Fruit fly (Drosophila melanogaster) whole organism, embryonic: ENCODE data around the gene CG17177.

Source experiments
- Asciz ChIP-seq: fragments of 200-800 bp; sonication (Bioruptor generic); optimal IDR thresholded peaks from 2 replicates; lab custom pipeline; 2017; ENCODE audit warnings: missing biosample characterization, mild to moderate bottlenecking, missing genetic modification characterization, missing genetic modification reagents
- BEAF-32 ChIP-seq: fragments of 200-800 bp; sonication (Bioruptor generic); optimal IDR thresholded peaks from 3 replicates; lab custom pipeline; 2017; ENCODE audit warnings: missing biosample characterization, missing genetic modification characterization, mild to moderate bottlenecking, moderate library complexity, missing genetic modification reagents
- Bteb2 ChIP-seq: fragments of 200-800 bp; sonication (Bioruptor generic); optimal IDR thresholded peaks from 2 replicates; lab custom pipeline; 2016; ENCODE audit warnings: missing biosample characterization, missing genetic modification characterization
- CG10959 ChIP-seq: fragments of 200-800 bp; sonication (Bioruptor generic); IDR thresholded peaks from 2 replicates; pipeline ENCODE4 v1.3.6; 2022; ENCODE audit warnings: missing biosample characterization, missing genetic modification characterization
- CG10979 ChIP-seq: fragments of 200-800 bp; sonication (Bioruptor generic); optimal IDR thresholded peaks from 2 replicates; lab custom pipeline; 2018; ENCODE audit warnings: missing biosample characterization, mild to moderate bottlenecking, missing genetic modification characterization, moderate library complexity
- CG11398 ChIP-seq: fragments of 200-800 bp; sonication (Bioruptor generic); optimal IDR thresholded peaks from 2 replicates; lab custom pipeline; 2016; ENCODE audit warnings: missing biosample characterization, missing genetic modification characterization
- CG12071 ChIP-seq: fragments of 200-800 bp; sonication (Bioruptor generic); optimal IDR thresholded peaks from 3 replicates; lab custom pipeline; 2018; ENCODE audit warnings: missing biosample characterization, mild to moderate bottlenecking, missing genetic modification characterization
- CG12744 ChIP-seq: fragments of 200-800 bp; sonication (Bioruptor generic); optimal IDR thresholded peaks from 2 replicates; lab custom pipeline; 2016; ENCODE audit warnings: missing biosample characterization, missing genetic modification characterization
- CG12942 ChIP-seq: fragments of 200-800 bp; sonication (Bioruptor generic); optimal IDR thresholded peaks from 3 replicates; lab custom pipeline; 2016; ENCODE audit warnings: missing biosample characterization, missing genetic modification characterization
- CG15601 ChIP-seq: fragments of 200-800 bp; sonication (Bioruptor generic); optimal IDR thresholded peaks from 3 replicates; lab custom pipeline; 2019; ENCODE audit warnings: missing biosample characterization, mild to moderate bottlenecking, missing genetic modification characterization, moderate library complexity
- CG30403 ChIP-seq: fragments of 200-800 bp; sonication (Bioruptor generic); optimal IDR thresholded peaks from 3 replicates; lab custom pipeline; 2016; ENCODE audit warnings: missing biosample characterization, missing genetic modification characterization
- CG30431 ChIP-seq: fragments of 200-800 bp; sonication (Bioruptor generic); optimal IDR thresholded peaks from 2 replicates; lab custom pipeline; 2017; ENCODE audit warnings: missing biosample characterization, missing genetic modification characterization
- CG3163 ChIP-seq: fragments of 200-800 bp; sonication (Bioruptor generic); optimal IDR thresholded peaks from 3 replicates; lab custom pipeline; 2016; ENCODE audit warnings: missing biosample characterization, missing genetic modification characterization
- CG3838 ChIP-seq: fragments of 200-800 bp; sonication (Bioruptor generic); optimal IDR thresholded peaks from 3 replicates; lab custom pipeline; 2016; ENCODE audit warnings: missing biosample characterization, missing genetic modification characterization
- CG3847 ChIP-seq: fragments of 200-800 bp; sonication (Bioruptor generic); IDR thresholded peaks from 2 replicates; pipeline ENCODE4 v1.3.6; 2022; ENCODE audit warnings: missing biosample characterization, missing genetic modification characterization
- CG43689 ChIP-seq: fragments of 200-800 bp; sonication (Bioruptor generic); IDR thresholded peaks from 2 replicates; pipeline ENCODE4 v1.3.6; 2022; ENCODE audit warnings: missing biosample characterization, missing genetic modification characterization
- CG4854 ChIP-seq: fragments of 200-800 bp; sonication (Bioruptor generic); optimal IDR thresholded peaks from 2 replicates; lab custom pipeline; 2016; ENCODE audit warnings: missing biosample characterization, missing genetic modification characterization, inconsistent platforms
- CG5953 ChIP-seq: fragments of 200-800 bp; sonication (Bioruptor generic); IDR thresholded peaks from 2 replicates; pipeline ENCODE4 v1.3.6; 2022; ENCODE audit warnings: missing biosample characterization, missing genetic modification characterization
- CG9797 ChIP-seq: fragments of 200-800 bp; sonication (Bioruptor generic); optimal IDR thresholded peaks from 3 replicates; lab custom pipeline; 2018; ENCODE audit warnings: missing biosample characterization, mild to moderate bottlenecking, missing genetic modification characterization
- Dfd ChIP-seq, 2 experiments: fragments of >200 bp; optimal IDR thresholded peaks; 2 replicates each; lab custom pipeline; 2017; ENCODE audit warnings: missing biosample characterization in 2 of 2, missing genetic modification characterization in 2 of 2
- Dll ChIP-seq: fragments of 200-800 bp; sonication (Bioruptor generic); IDR thresholded peaks from 4 replicates; pipeline ENCODE4 v1.3.6; 2022; ENCODE audit warnings: missing biosample characterization, missing genetic modification characterization; ENCODE audit not compliant: partially characterized antibody
- Doc3 ChIP-seq: fragments of 200-800 bp; sonication (Bioruptor generic); IDR thresholded peaks from 3 replicates; pipeline ENCODE4 v1.3.6; 2022; ENCODE audit warnings: missing biosample characterization, missing genetic modification characterization; ENCODE audit not compliant: partially characterized antibody
- Drgx ChIP-seq: fragments of 200-800 bp; sonication (Bioruptor generic); IDR thresholded peaks from 2 replicates; pipeline ENCODE4 v1.3.6; 2022; ENCODE audit warnings: missing biosample characterization, missing genetic modification characterization
- E2f2 ChIP-seq: fragments of 200-800 bp; sonication (Bioruptor generic); IDR thresholded peaks from 2 replicates; pipeline ENCODE4 v1.3.6; 2022; ENCODE audit warnings: missing biosample characterization, missing genetic modification characterization
- Gsc ChIP-seq: fragments of 200-800 bp; sonication (Bioruptor generic); IDR thresholded peaks from 2 replicates; pipeline ENCODE4 v1.3.6; 2022; ENCODE audit warnings: missing biosample characterization, missing genetic modification characterization
- Gug ChIP-seq: fragments of 200-800 bp; sonication (Bioruptor generic); IDR thresholded peaks from 4 replicates; pipeline ENCODE4 v1.3.6; 2022; ENCODE audit warnings: missing biosample characterization, missing genetic modification characterization
- H2.0 ChIP-seq: fragments of 200-800 bp; sonication (Bioruptor generic); IDR thresholded peaks from 2 replicates; pipeline ENCODE4 v1.3.6; 2022; ENCODE audit warnings: missing biosample characterization, missing genetic modification characterization
- HLH54F ChIP-seq: fragments of 200-800 bp; sonication (Bioruptor generic); optimal IDR thresholded peaks from 3 replicates; lab custom pipeline; 2016; ENCODE audit warnings: missing biosample characterization, missing genetic modification characterization
- Hr51 ChIP-seq, 2 experiments: fragments of 200-800 bp; sonication (Bioruptor generic); optimal IDR thresholded peaks; 2 replicates in 1 of 2; 3 replicates in 1 of 2; lab custom pipeline; 2016 to 2018; ENCODE audit warnings: missing biosample characterization in 2 of 2, missing genetic modification characterization in 2 of 2, mild to moderate bottlenecking in 1 of 2, moderate library complexity in 1 of 2
- Lim3 ChIP-seq: fragments of 200-800 bp; sonication (Bioruptor generic); IDR thresholded peaks from 2 replicates; pipeline ENCODE4 v1.3.6; 2022; ENCODE audit warnings: missing biosample characterization, missing genetic modification characterization
- Opbp ChIP-seq: fragments of 200-800 bp; sonication (Bioruptor generic); IDR thresholded peaks from 3 replicates; pipeline ENCODE4 v1.3.6; 2022; ENCODE audit warnings: missing biosample characterization, missing genetic modification characterization; ENCODE audit not compliant: partially characterized antibody
- Optix ChIP-seq: fragments of 200-800 bp; sonication (Bioruptor generic); IDR thresholded peaks from 3 replicates; pipeline ENCODE4 v1.3.6; 2022; ENCODE audit warnings: missing biosample characterization, missing genetic modification characterization
- Pdp1 ChIP-seq, 2 experiments: fragments of 200-800 bp; sonication (Bioruptor generic); optimal IDR thresholded peaks; 3 replicates each; lab custom pipeline; 2016; ENCODE audit warnings: missing biosample characterization in 2 of 2, missing genetic modification characterization in 2 of 2, mild to moderate bottlenecking in 1 of 2, moderate library complexity in 1 of 2
- Poxn ChIP-seq: fragments of 200-800 bp; sonication (Bioruptor generic); IDR thresholded peaks from 2 replicates; pipeline ENCODE4 v1.3.6; 2022; ENCODE audit warnings: missing biosample characterization, missing genetic modification characterization
- Ptx1 ChIP-seq: fragments of 200-800 bp; sonication (Bioruptor generic); IDR thresholded peaks from 2 replicates; pipeline ENCODE4 v1.3.6; 2022; ENCODE audit warnings: missing biosample characterization, missing genetic modification characterization
- Spps ChIP-seq: fragments of 200-800 bp; sonication (Bioruptor generic); optimal IDR thresholded peaks from 2 replicates; lab custom pipeline; 2018; ENCODE audit warnings: missing biosample characterization, mild to moderate bottlenecking, missing genetic modification characterization
- Vsx1 ChIP-seq: fragments of 200-800 bp; sonication (Bioruptor generic); optimal IDR thresholded peaks from 2 replicates; lab custom pipeline; 2017; ENCODE audit warnings: missing biosample characterization, mild to moderate bottlenecking, missing genetic modification characterization, missing genetic modification reagents
- ara ChIP-seq: fragments of 200-800 bp; sonication (Bioruptor generic); IDR thresholded peaks from 2 replicates; pipeline ENCODE4 v1.3.6; 2022; ENCODE audit warnings: missing biosample characterization, missing genetic modification characterization
- dpn ChIP-seq, 2 experiments: fragments of 200-800 bp; sonication (Bioruptor generic); optimal IDR thresholded peaks; 3 replicates each; lab custom pipeline; 2016; ENCODE audit warnings: missing biosample characterization in 2 of 2, missing genetic modification characterization in 2 of 2
- gem ChIP-seq: fragments of 200-800 bp; sonication (Bioruptor generic); optimal IDR thresholded peaks from 2 replicates; lab custom pipeline; 2019; ENCODE audit warnings: missing biosample characterization, mild to moderate bottlenecking, missing genetic modification characterization, moderate library complexity
- gsb ChIP-seq: fragments of 200-800 bp; sonication (Bioruptor generic); IDR thresholded peaks from 2 replicates; pipeline ENCODE4 v1.3.6; 2022; ENCODE audit warnings: missing biosample characterization, missing genetic modification characterization
- jigr1 ChIP-seq: fragments of 200-800 bp; sonication (Bioruptor generic); IDR thresholded peaks from 3 replicates; pipeline ENCODE4 v1.3.6; 2022; ENCODE audit warnings: missing biosample characterization, missing genetic modification characterization
- jing ChIP-seq: fragments of 200-800 bp; sonication (Bioruptor generic); optimal IDR thresholded peaks from 2 replicates; lab custom pipeline; 2018; ENCODE audit warnings: missing biosample characterization, mild to moderate bottlenecking, missing genetic modification characterization
- nmo ChIP-seq: fragments of 200-800 bp; sonication (Bioruptor generic); optimal IDR thresholded peaks from 2 replicates; lab custom pipeline; 2018; ENCODE audit warnings: missing biosample characterization, mild to moderate bottlenecking, missing genetic modification characterization, moderate library complexity
- onecut ChIP-seq: fragments of 200-800 bp; sonication (Bioruptor generic); IDR thresholded peaks from 2 replicates; pipeline ENCODE4 v1.3.6; 2022; ENCODE audit warnings: missing biosample characterization, missing genetic modification characterization
- pros ChIP-seq: fragments of 200-800 bp; sonication (Bioruptor generic); optimal IDR thresholded peaks from 3 replicates; lab custom pipeline; 2019; ENCODE audit warnings: missing biosample characterization, mild to moderate bottlenecking, missing genetic modification characterization, moderate library complexity
- sens-2 ChIP-seq: fragments of 200-800 bp; sonication (Bioruptor generic); IDR thresholded peaks from 2 replicates; pipeline ENCODE4 v1.3.6; 2022; ENCODE audit warnings: missing biosample characterization, missing genetic modification characterization
- slou ChIP-seq: fragments of 200-800 bp; sonication (Bioruptor generic); optimal IDR thresholded peaks from 3 replicates; lab custom pipeline; 2016; ENCODE audit warnings: missing biosample characterization, missing genetic modification characterization
- sob ChIP-seq: fragments of 200-800 bp; sonication (Bioruptor generic); IDR thresholded peaks from 2 replicates; pipeline ENCODE4 v1.3.6; 2022; ENCODE audit warnings: missing biosample characterization, missing genetic modification characterization
- sqz ChIP-seq: fragments of 200-800 bp; sonication (Bioruptor generic); optimal IDR thresholded peaks from 3 replicates; lab custom pipeline; 2018; ENCODE audit warnings: missing biosample characterization, mild to moderate bottlenecking, missing genetic modification characterization
- tgo ChIP-seq: fragments of 200-800 bp; sonication (Bioruptor generic); IDR thresholded peaks from 3 replicates; pipeline ENCODE4 v1.3.6; 2022; ENCODE audit warnings: missing biosample characterization, missing genetic modification characterization

Gene CG17177

DNA sequence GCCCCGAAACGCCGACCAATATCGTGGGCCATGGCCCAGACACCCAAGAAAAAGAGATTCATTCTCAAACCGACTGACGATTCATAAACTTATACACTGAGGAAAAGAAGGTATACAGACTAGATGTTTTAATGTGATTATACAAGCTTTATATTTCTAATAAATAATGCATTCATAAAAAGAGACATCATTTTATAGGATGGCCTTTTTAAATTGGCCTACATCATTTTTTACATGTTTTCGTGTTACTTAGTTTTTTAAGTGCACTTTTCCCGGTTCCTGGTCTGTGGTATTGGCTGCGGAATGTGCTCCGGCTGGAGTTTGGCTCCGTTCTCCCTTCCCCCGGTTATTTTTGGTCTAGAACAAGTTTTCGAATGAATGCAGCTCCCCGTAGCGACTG is 48.9 kb downstream of the CG17177 start:
- TF ChIP-seq Poxn (GFP tag; lab: Robert Waterston, UW) (no peak), Gsc (GFP tag; lab: Robert Waterston, UW) (no peak), Spps (peak; percentile 94), Dfd (GFP tag; optimal IDR thresholded peaks at IDR 0.05; lab: Kevin White, UChicago) (no peak), E2f2 (GFP tag; lab: Robert Waterston, UW) (peak; percentile 39; the same call in 1 of the 2 replicates), sqz (GFP tag; lab: Kevin White, UChicago) (peak; percentile 47), CG10979 (peak; percentile 95), pros (GFP tag; lab: Kevin White, UChicago) (no peak), CG3163 (peak; percentile 55), CG43689 (GFP tag; lab: Robert Waterston, UW) (0 out of 2 replicates have a peak, but pooled peaks have one; percentile 23), Vsx1 (peak; percentile 32), Opbp (GFP tag; lab: Robert Waterston, UW) (no peak), jigr1 (GFP tag; lab: Robert Waterston, UW) (no peak), CG12744 (peak; percentile 37), H2.0 (GFP tag; lab: Robert Waterston, UW) (peak; percentile 60), CG3847 (peak; percentile 21; the same call in 1 of the 2 replicates), nmo (peak; percentile 84), Ptx1 (GFP tag; lab: Robert Waterston, UW) (peak; percentile 64; the same call in 1 of the 2 replicates), Drgx (GFP tag; lab: Robert Waterston, UW) (peak; percentile 85), Optix (no peak), dpn (GFP tag; optimal IDR thresholded peaks at IDR 0.05; lab: Kevin White, UChicago) (peak; percentile 69 to 74), CG12942 (GFP tag; lab: Kevin White, UChicago) (peak; percentile 57), CG9797 (GFP tag; lab: Kevin White, UChicago) (no peak), CG4854 (GFP tag; lab: Kevin White, UChicago) (peak; percentile 11), CG5953 (GFP tag; lab: Robert Waterston, UW) (peak; percentile 21; the same call in 1 of the 2 replicates), CG10959 (peak; percentile 80), HLH54F (peak; percentile 29), BEAF-32 (GFP tag; lab: Kevin White, UChicago) (no peak), gem (tag; lab: Kevin White, UChicago) (peak; percentile 88), Pdp1 (GFP tag; optimal IDR thresholded peaks at IDR 0.05; lab: Kevin White, UChicago) (peak; percentile 61 to 74), Lim3 (GFP tag; lab: Robert Waterston, UW) (no peak), ara (GFP tag; lab: Robert Waterston, UW) (peak; percentile 93; the same call in 1 of the 2 replicates), tgo (GFP tag; lab: Robert Waterston, UW) (peak; percentile 48; the same call in 2 of the 3 replicates), CG3838 (peak; percentile 25), sens-2 (GFP tag; lab: Robert Waterston, UW) (peak; percentile 71; the same call in 1 of the 2 replicates), CG30431 (peak; percentile 57), gsb (no peak), CG12071 (GFP tag; lab: Kevin White, UChicago) (no peak), onecut (GFP tag; lab: Robert Waterston, UW) (peak; percentile 75), sob (GFP tag; lab: Robert Waterston, UW) (peak; percentile 66), jing (GFP tag; lab: Kevin White, UChicago) (peak; percentile 50), slou (no peak), Hr51 (GFP tag; optimal IDR thresholded peaks at IDR 0.05; lab: Kevin White, UChicago) (peak; percentile 3 to 52), Asciz (peak; percentile 69), Doc3 (GFP tag; lab: Robert Waterston, UW) (no peak), CG15601 (tag; lab: Kevin White, UChicago) (peak; percentile 95), CG11398 (GFP tag; lab: Kevin White, UChicago) (peak; percentile 76), CG30403 (peak; percentile 76), Bteb2 (peak; percentile 31), Dll (no peak), Gug (GFP tag; lab: Robert Waterston, UW) (0 out of 4 replicates have a peak, but pooled peaks have one; percentile 32)
